Fruit fly (Drosophila melanogaster) Kc167 (cell line): ENCODE data around the gene nudE.

Experiments
- Myc ChIP-seq: fragments of >200 bp; optimal IDR thresholded peaks from 2 replicates; lab custom pipeline; 2017; ENCODE audit warnings: missing external identifiers
- Sin3A ChIP-seq: fragments of >200 bp; optimal IDR thresholded peaks from 2 replicates; lab custom pipeline; 2018; ENCODE audit warnings: missing external identifiers
- h ChIP-seq: fragments of >200 bp; optimal IDR thresholded peaks from 3 replicates; lab custom pipeline; 2018; ENCODE audit warnings: missing external identifiers
- insv ChIP-seq: fragments of >200 bp; optimal IDR thresholded peaks from 3 replicates; lab custom pipeline; 2018; ENCODE audit warnings: missing external identifiers
- psq ChIP-seq: fragments of >200 bp; optimal IDR thresholded peaks from 2 replicates; lab custom pipeline; 2017; ENCODE audit warnings: missing external identifiers
- ttk ChIP-seq: sonication (Bioruptor generic); optimal IDR thresholded peaks from 2 replicates; lab custom pipeline; 2017; ENCODE audit warnings: missing external identifiers

nudE gene

DNA sequence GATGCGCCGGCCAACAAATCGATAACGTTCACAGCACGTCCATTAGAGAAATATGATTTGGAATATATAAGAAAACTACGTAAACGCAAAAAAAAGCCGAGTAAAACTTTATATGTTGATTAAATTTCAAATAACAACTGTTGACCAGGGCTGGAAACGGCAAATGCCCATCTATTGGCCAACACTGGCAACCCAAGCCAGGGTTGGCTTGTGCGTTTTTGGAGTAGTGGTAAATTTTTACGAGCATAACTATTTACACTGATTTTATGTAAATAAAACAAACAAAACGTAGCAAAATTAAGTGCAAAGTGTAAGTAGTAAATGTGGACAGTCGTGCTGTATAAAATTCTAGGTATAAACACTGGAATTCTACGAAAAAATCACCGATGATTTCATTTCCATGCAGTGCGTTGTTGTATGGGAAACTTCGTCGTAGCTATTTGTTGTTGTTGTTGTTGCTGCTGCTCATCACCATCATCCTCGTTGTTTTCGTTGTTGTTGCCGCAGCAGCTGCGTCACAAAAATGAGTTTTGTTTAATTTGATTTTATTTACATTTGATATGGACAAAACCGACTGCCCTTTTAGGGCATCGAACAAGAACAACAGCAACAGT lies at the start of gene nudE:
Gene nudE, plus strand, starts transcription at position 196 of the 614 bp plus-strand sequence.
- no peak for TF ChIP-seq h
- no peak for TF ChIP-seq Sin3A (lab: Kevin White, UChicago)
- no peak for TF ChIP-seq insv
- TF ChIP-seq ttk (lab: Kevin White, UChicago) = no peak

- TF ChIP-seq psq (lab: Kevin White, UChicago) = no peak
- TF ChIP-seq Sin3A (lab: Kevin White, UChicago) = no peak
These were observed 48.9 kb upstream of the nudE start for dm6 chr3L:9850114-9850513.

DNA sequence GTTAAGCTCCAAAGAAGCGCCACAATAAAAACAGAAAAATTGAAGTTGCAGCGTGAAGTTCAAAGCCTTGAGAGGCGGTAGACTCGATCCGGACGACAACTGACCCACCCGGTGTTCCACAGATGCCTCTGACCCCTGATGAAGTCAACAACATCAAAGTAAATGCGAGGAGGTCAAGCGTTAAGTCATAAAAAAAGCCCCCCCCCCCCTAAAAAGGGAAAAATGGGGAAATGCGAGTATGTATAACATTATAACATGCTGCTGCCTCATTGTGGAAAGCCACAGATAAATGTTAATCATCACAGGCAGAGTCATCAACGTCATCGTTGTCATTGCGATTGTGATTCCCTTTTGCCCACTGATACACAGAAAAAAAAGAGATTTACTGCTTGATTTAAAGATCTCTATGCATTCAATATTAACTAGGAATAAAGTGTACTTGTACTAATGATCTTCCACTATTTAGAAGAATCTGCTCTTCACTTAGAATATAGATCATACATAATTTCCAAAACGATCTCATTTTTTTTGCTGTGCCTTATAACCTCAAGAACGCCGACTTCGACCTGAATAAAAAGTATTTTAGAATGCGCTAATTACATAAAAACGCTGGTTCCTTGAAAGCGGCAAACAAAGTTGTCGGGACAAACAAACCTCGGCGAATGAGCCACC lies 47.9 kb upstream of the nudE start:
- TF ChIP-seq ttk (lab: Kevin White, UChicago) (no peak), psq (lab: Kevin White, UChicago) (no peak), Sin3A (lab: Kevin White, UChicago) (no peak), h (no peak), Myc (lab: Kevin White, UChicago) (no peak), insv (no peak)

dm6 chr3L:9853140-9853746 lies 45.8 kb upstream of the nudE start:
- TF ChIP-seq h (no peak), insv (no peak), psq (lab: Kevin White, UChicago) (no peak), Myc (lab: Kevin White, UChicago) (no peak), ttk (lab: Kevin White, UChicago) (no peak), Sin3A (lab: Kevin White, UChicago) (no peak)

- no peak for TF ChIP-seq insv
- no peak for TF ChIP-seq ttk (lab: Kevin White, UChicago)
- no peak for TF ChIP-seq psq (lab: Kevin White, UChicago)
- TF ChIP-seq h = no peak
- no peak for TF ChIP-seq Sin3A (lab: Kevin White, UChicago)
- TF ChIP-seq Myc (lab: Kevin White, UChicago) = no peak
These were observed 45.1 kb upstream of the nudE start for dm6 chr3L:9853895-9854470.

DNA sequence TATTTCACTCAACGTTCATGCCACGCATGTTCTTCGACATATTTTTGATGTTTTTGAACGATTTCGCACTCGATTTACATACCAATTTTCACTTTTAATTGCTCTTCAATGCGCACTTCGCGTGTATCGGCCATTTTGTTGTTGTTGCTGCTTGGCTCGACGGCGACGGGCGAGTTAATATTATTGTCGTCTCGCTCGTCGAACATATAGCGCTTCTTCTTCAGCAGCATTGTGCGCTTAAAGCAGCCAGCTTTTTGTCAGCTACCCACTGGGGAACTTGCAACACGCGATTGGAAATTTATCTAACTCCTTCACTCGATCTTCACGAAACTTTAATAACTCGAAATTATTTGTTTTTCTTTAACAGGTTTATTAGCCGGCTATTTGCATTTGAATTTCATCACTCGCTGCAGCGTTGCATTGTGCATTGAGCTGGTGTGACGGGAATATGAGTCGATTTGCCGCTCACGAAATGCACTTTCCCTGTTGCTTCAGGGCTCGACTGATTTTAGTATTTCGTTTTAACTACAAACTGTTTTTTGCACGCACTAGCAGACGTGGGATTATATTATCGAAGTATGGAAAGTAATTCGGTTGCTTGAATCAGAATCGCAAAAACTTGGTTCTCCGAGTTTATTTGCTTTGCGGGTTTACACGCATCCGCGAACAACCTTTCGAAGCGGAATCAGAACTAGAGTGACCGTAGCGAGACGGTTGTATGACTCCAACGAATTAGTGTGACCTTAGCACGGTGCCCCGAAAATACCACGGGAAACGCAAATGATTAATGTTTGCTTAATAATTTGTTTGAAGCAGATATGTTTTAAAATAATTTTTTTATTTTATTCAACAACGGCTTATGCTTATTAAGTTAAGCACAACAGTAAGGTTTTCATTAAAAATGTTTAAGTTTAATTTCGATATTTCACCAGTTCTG lies 44.2 kb upstream of the nudE start, which contains the start of gene RasGAP1:
Gene RasGAP1, minus strand, starts transcription at position 703 of the 937 bp plus-strand sequence.
- no peak for TF ChIP-seq ttk (lab: Kevin White, UChicago)
- peak; percentile 30 for TF ChIP-seq psq (lab: Kevin White, UChicago)
- no peak for TF ChIP-seq insv
- TF ChIP-seq Sin3A (lab: Kevin White, UChicago) = no peak
- no peak for TF ChIP-seq Myc (lab: Kevin White, UChicago)
- TF ChIP-seq h = no peak

DNA sequence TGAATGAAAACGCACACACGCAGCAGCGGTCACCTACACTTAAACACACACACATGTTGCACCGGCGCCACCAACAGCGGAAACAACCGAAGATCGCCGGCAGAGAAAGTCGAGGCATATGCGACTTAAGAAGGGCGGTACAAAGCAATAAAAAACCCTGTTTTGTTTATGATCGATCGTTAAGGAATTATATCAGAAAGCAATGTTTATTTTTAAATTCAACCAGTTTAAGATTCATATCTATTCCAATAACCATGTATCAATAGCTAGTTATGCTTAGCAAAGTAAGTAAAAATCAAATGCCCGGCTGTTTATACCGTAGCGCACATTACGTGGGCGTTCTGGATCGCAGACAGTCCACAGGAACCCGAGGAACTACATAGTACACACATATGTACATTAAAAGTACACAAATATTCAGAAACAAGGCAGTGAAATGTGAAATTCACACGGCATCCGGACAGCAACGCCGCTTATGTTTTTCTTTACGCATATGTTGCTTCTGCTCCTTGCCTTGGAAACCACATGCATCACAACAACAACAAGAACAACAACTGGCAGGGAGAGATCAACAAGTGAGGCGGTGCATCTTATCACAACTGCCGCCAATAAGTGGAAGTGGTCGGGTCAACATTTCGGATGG lies 43.1 kb upstream of the nudE start:
- TF ChIP-seq Sin3A (lab: Kevin White, UChicago) (no peak), ttk (lab: Kevin White, UChicago) (no peak), Myc (lab: Kevin White, UChicago) (no peak), h (no peak), insv (no peak), psq (lab: Kevin White, UChicago) (no peak)

dm6 chr3L:9856430-9857218 lies 42.4 kb upstream of the nudE start:
- TF ChIP-seq insv (no peak), h (no peak), psq (lab: Kevin White, UChicago) (no peak), Sin3A (lab: Kevin White, UChicago) (no peak), ttk (lab: Kevin White, UChicago) (no peak), Myc (lab: Kevin White, UChicago) (no peak)

DNA sequence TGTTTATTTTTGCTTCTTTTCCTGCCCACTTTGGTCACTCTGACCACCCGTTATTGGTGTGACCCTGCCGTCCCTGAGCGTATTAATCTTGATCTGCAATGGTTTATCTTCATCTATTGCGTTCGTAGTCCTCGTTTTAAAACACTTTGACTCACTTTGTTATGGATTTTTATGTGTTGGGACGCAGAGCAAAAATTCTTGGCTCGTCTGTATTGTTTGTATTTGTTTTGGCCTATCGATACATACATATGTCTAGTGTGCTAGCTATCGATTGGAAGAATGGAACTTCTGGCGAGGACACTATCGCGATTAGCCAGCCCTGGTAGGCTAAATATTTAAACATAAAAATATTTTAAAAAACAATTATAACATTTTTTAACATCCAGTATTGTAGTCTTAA lies 39.4 kb upstream of the nudE start, which contains the start of gene CG10809:
Gene CG10809, minus strand, starts transcription at position 266 of the 400 bp plus-strand sequence.
- TF ChIP-seq insv (no peak), ttk (lab: Kevin White, UChicago) (no peak), h (no peak), Myc (lab: Kevin White, UChicago) (no peak), Sin3A (lab: Kevin White, UChicago) (no peak), psq (lab: Kevin White, UChicago) (no peak)

dm6 chr3L:9863656-9864055 lies 35.4 kb upstream of the nudE start:
- TF ChIP-seq ttk (lab: Kevin White, UChicago) (no peak), psq (lab: Kevin White, UChicago) (no peak), insv (no peak), Sin3A (lab: Kevin White, UChicago) (no peak), Myc (lab: Kevin White, UChicago) (no peak), h (no peak)
